Worm (Caenorhabditis elegans) whole organism, midembryonic: ENCODE data around the gene T19C4.24.

Experiments
- cog-1 ChIP-seq: sonication (generic microtip); optimal IDR thresholded peaks from 2 replicates; lab custom pipeline; 2016; ENCODE audit warnings: missing genetic modification characterization, missing compliant biosample characterization
- klf-2 ChIP-seq: fragments of 200-800 bp; sonication (Bioruptor generic); conservative IDR thresholded peaks from 2 replicates; pipeline ENCODE4 v1.3.6; 2022; ENCODE audit warnings: missing genetic modification reagents, missing genetic modification characterization, missing compliant biosample characterization
- ref-1 ChIP-seq: fragments of 200-800 bp; sonication (Bioruptor generic); conservative IDR thresholded peaks from 2 replicates; pipeline ENCODE4 v1.3.6; 2022; ENCODE audit warnings: missing genetic modification reagents, missing genetic modification characterization, missing compliant biosample characterization
- ztf-23 ChIP-seq: fragments of 200-800 bp; sonication (Bioruptor generic); IDR thresholded peaks from 2 replicates; pipeline ENCODE4 v1.3.6; 2022; ENCODE audit warnings: missing genetic modification reagents, missing genetic modification characterization, missing compliant biosample characterization

DNA sequence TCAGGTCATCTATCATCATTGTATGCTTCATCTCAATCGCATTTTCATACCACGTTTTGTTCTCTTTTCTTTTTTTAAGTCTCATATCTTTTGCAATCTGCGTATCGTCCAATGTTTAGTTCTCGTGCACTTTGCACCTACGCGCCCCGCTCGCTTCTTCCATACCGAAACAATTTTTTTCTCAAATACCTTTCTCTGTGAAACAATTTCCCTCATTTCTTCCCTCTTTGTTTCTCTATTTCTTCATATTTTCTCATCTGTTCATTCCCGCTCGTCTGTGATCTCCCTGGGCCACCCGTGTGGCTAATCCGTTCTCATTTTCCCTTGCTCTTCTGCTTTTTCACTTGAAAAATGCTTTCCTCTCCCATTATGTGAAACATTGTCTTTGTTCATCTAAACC is 6.5 kb downstream of the T19C4.24 start:
- no peak for TF ChIP-seq cog-1 (tag; lab: Kevin White, UChicago)
- TF ChIP-seq klf-2 (GFP tag; lab: Robert Waterston, UW) = no peak
- TF ChIP-seq ref-1 (GFP tag; lab: Robert Waterston, UW) = no peak
- TF ChIP-seq ztf-23 = no peak
